Worm (Caenorhabditis elegans): ENCODE data around the gene tofu-6.

The tofu-6 gene

ce11 chrII:5420947-5421614 is at the start of gene tofu-6:
TSS of gene tofu-6 (plus strand) at chrII:5421248.
- no peak for TF ChIP-seq hlh-6 (tag; optimal IDR thresholded peaks at IDR 0.05)

ce11 chrII:5373275-5374047 is 47.6 kb upstream of the tofu-6 start, which contains the start of the genes agt-2 and F09E5.3:
TSS of gene agt-2 (minus strand) at chrII:5373827.
TSS of gene F09E5.3 (plus strand) at chrII:5373997.
- TF ChIP-seq ref-2 (tag; optimal IDR thresholded peaks at IDR 0.05), result peak; percentile 31
- TF ChIP-seq ztf-16 (tag; optimal IDR thresholded peaks at IDR 0.05), result no peak
- TF ChIP-seq elt-2 (tag; optimal IDR thresholded peaks at IDR 0.05), result peak; percentile 97
- TF ChIP-seq hlh-8 (tag; optimal IDR thresholded peaks at IDR 0.05), result no peak
- no peak for TF ChIP-seq unc-3 (GFP tag; conservative IDR thresholded peaks at IDR 0.05)
- no peak for TF ChIP-seq unc-3 (tag; optimal IDR thresholded peaks at IDR 0.05)
- no peak for TF ChIP-seq pat-9 (tag; optimal IDR thresholded peaks at IDR 0.05)
- no peak for TF ChIP-seq ceh-19 (GFP tag; optimal IDR thresholded peaks at IDR 0.05)
- TF ChIP-seq lim-6 (tag; optimal IDR thresholded peaks at IDR 0.05), result no peak
- TF ChIP-seq pha-2 (tag; optimal IDR thresholded peaks at IDR 0.05), result no peak
- no peak for TF ChIP-seq pag-3 (tag; optimal IDR thresholded peaks at IDR 0.05; ENCODE audit: borderline replicate concordance)
- TF ChIP-seq unc-55 (GFP tag; optimal IDR thresholded peaks at IDR 0.05), result peak; percentile 8
- TF ChIP-seq ceh-2 (tag; optimal IDR thresholded peaks at IDR 0.05), result peak; percentile 7
- no peak for TF ChIP-seq ceh-24 (tag; optimal IDR thresholded peaks at IDR 0.05)
- TF ChIP-seq ceh-14 (tag; optimal IDR thresholded peaks at IDR 0.05), result no peak
- TF ChIP-seq ceh-45 (GFP tag; IDR thresholded peaks at IDR 0.05), result peak; percentile 23; the same call in 1 of the 2 replicates
- no peak for TF ChIP-seq K02D7.2 (tag; optimal IDR thresholded peaks at IDR 0.05)
- TF ChIP-seq syd-9 (tag; optimal IDR thresholded peaks at IDR 0.05), result no peak
- no peak for TF ChIP-seq dmd-4 (tag; optimal IDR thresholded peaks at IDR 0.05; ENCODE audit: borderline replicate concordance)
- TF ChIP-seq Y22D7AL.16 (tag; optimal IDR thresholded peaks at IDR 0.05), result peak; percentile 1
- no peak for TF ChIP-seq nhr-11 (tag; optimal IDR thresholded peaks at IDR 0.05)
- TF ChIP-seq pqm-1 (tag; optimal IDR thresholded peaks at IDR 0.05), result no peak
- no peak for TF ChIP-seq zip-5 (tag; optimal IDR thresholded peaks at IDR 0.05)
- TF ChIP-seq sox-4 (tag; optimal IDR thresholded peaks at IDR 0.05), result no peak
- no peak for TF ChIP-seq C08G9.2 (tag; optimal IDR thresholded peaks at IDR 0.05)
- TF ChIP-seq fax-1 (tag; optimal IDR thresholded peaks at IDR 0.05), result no peak
- TF ChIP-seq pros-1 (tag; optimal IDR thresholded peaks at IDR 0.05), result no peak
- no peak for TF ChIP-seq rnt-1 (tag; optimal IDR thresholded peaks at IDR 0.05)
- no peak for TF ChIP-seq elt-4 (tag; optimal IDR thresholded peaks at IDR 0.05)
- no peak for TF ChIP-seq ceh-6 (GFP tag; optimal IDR thresholded peaks at IDR 0.05)
- peak; percentile 68 for TF ChIP-seq dve-1 (tag; optimal IDR thresholded peaks at IDR 0.05)
- no peak for TF ChIP-seq hlh-13 (GFP tag; optimal IDR thresholded peaks at IDR 0.05)
- TF ChIP-seq ceh-31 (tag; optimal IDR thresholded peaks at IDR 0.05), result peak; percentile 42
- no peak for TF ChIP-seq eyg-1 (tag; optimal IDR thresholded peaks at IDR 0.05)
- peak; percentile 56 for TF ChIP-seq ceh-18 (tag; optimal IDR thresholded peaks at IDR 0.05)
- TF ChIP-seq gmeb-2 (tag; optimal IDR thresholded peaks at IDR 0.05), result no peak
- no peak for TF ChIP-seq fkh-6 (tag; optimal IDR thresholded peaks at IDR 0.05)
- no peak for TF ChIP-seq fkh-10 (GFP tag; optimal IDR thresholded peaks at IDR 0.05)
- no peak for TF ChIP-seq mec-3 (tag; optimal IDR thresholded peaks at IDR 0.05; ENCODE audit: borderline replicate concordance)
- TF ChIP-seq npax-4 (tag; optimal IDR thresholded peaks at IDR 0.05), result no peak
- TF ChIP-seq ceh-34 (tag; optimal IDR thresholded peaks at IDR 0.05), result peak; percentile 57
- TF ChIP-seq hlh-6 (tag; optimal IDR thresholded peaks at IDR 0.05), result no peak
- no peak for TF ChIP-seq ama-1 (optimal IDR thresholded peaks at IDR 0.05)
- no peak for TF ChIP-seq ttx-3 (tag; optimal IDR thresholded peaks at IDR 0.05)
- TF ChIP-seq pax-1 (tag; optimal IDR thresholded peaks at IDR 0.05), result no peak
- TF ChIP-seq tbx-7 (tag; optimal IDR thresholded peaks at IDR 0.05), result no peak
- no peak for TF ChIP-seq unc-86 (tag; optimal IDR thresholded peaks at IDR 0.05)
- TF ChIP-seq odd-2 (tag; optimal IDR thresholded peaks at IDR 0.05), result no peak
- TF ChIP-seq madf-2 (tag; optimal IDR thresholded peaks at IDR 0.05), result peak; percentile 39
- TF ChIP-seq ceh-30 (tag; optimal IDR thresholded peaks at IDR 0.05), result peak; percentile 92
